Worm (Caenorhabditis elegans) whole organism, L2 larva: ENCODE data around the gene let-70.
A peak's percentile ranks its signal among the peaks of the same experiment; 100 is the strongest.

ENCODE experiments used
- C34F6.9 ChIP-seq: fragments of 150-350 bp; optimal IDR thresholded peaks from 2 replicates; lab custom pipeline; 2014; ENCODE audit warnings: missing biosample characterization, missing genetic modification characterization
- F13H6.1 ChIP-seq: sonication (generic microtip); optimal IDR thresholded peaks from 2 replicates; lab custom pipeline; 2016; ENCODE audit warnings: missing genetic modification characterization, missing compliant biosample characterization
- ama-1 ChIP-seq: fragments of 150-350 bp; optimal IDR thresholded peaks from 2 replicates; lab custom pipeline; 2018; ENCODE audit warnings: inconsistent platforms
- blmp-1 ChIP-seq: sonication (generic microtip); optimal IDR thresholded peaks from 2 replicates; lab custom pipeline; 2017; ENCODE audit warnings: missing genetic modification characterization, mild to moderate bottlenecking, missing compliant biosample characterization, antibody characterized with exemption, moderate library complexity; ENCODE audit not compliant: insufficient read depth
- ceh-16 ChIP-seq: fragments of 150-350 bp; optimal IDR thresholded peaks from 2 replicates; lab custom pipeline; 2014; ENCODE audit warnings: missing biosample characterization, missing genetic modification characterization
- ceh-82 ChIP-seq: fragments of 150-350 bp; optimal IDR thresholded peaks from 2 replicates; lab custom pipeline; 2014; ENCODE audit warnings: missing biosample characterization, missing genetic modification characterization
- crh-2 ChIP-seq: sonication (generic microtip); optimal IDR thresholded peaks from 2 replicates; lab custom pipeline; 2017; ENCODE audit warnings: missing biosample characterization, missing genetic modification characterization
- egl-27 ChIP-seq: sonication (generic microtip); optimal IDR thresholded peaks from 3 replicates; lab custom pipeline; 2017; ENCODE audit warnings: missing biosample characterization, missing genetic modification reagents, missing genetic modification characterization
- elt-1 ChIP-seq: fragments of 150-350 bp; optimal IDR thresholded peaks from 2 replicates; lab custom pipeline; 2014; ENCODE audit warnings: missing biosample characterization, missing genetic modification characterization
- fos-1 ChIP-seq: fragments of 150-350 bp; optimal IDR thresholded peaks from 2 replicates; lab custom pipeline; 2014; ENCODE audit warnings: missing biosample characterization, missing genetic modification characterization
- gmeb-1 ChIP-seq: fragments of 150-350 bp; optimal IDR thresholded peaks from 2 replicates; lab custom pipeline; 2014; ENCODE audit warnings: missing biosample characterization, missing genetic modification characterization
- lin-11 ChIP-seq: fragments of 150-350 bp; sonication (generic microtip); optimal IDR thresholded peaks from 2 replicates; lab custom pipeline; 2014; ENCODE audit warnings: missing biosample characterization, missing genetic modification characterization, inconsistent platforms, mixed read lengths
- lin-13 ChIP-seq: fragments of 150-350 bp; optimal IDR thresholded peaks from 2 replicates; lab custom pipeline; 2014; ENCODE audit warnings: missing biosample characterization, missing genetic modification reagents, missing genetic modification characterization
- lin-39 ChIP-seq: fragments of 150-350 bp; optimal IDR thresholded peaks from 2 replicates; lab custom pipeline; 2014; ENCODE audit warnings: missing biosample characterization, missing genetic modification reagents, missing genetic modification characterization
- lsy-2 ChIP-seq, 2 experiments: fragments of 150-350 bp in 1 of 2; sonication (generic microtip) in 1 of 2; optimal IDR thresholded peaks; 2 replicates each; lab custom pipeline; 2014 to 2017; ENCODE audit warnings: missing biosample characterization in 2 of 2, missing genetic modification characterization in 2 of 2
- mab-5 ChIP-seq: fragments of 150-350 bp; optimal IDR thresholded peaks from 2 replicates; lab custom pipeline; 2014; ENCODE audit warnings: missing biosample characterization, missing genetic modification characterization
- mbf-1 ChIP-seq: sonication (generic microtip); optimal IDR thresholded peaks from 2 replicates; lab custom pipeline; 2017; ENCODE audit warnings: missing biosample characterization, missing genetic modification characterization
- nhr-12 ChIP-seq: fragments of 150-350 bp; optimal IDR thresholded peaks from 2 replicates; lab custom pipeline; 2014; ENCODE audit warnings: missing biosample characterization, missing genetic modification characterization
- nhr-129 ChIP-seq: fragments of 150-350 bp; optimal IDR thresholded peaks from 2 replicates; lab custom pipeline; 2014; ENCODE audit warnings: missing biosample characterization, missing genetic modification characterization
- nhr-21 ChIP-seq: fragments of 150-350 bp; optimal IDR thresholded peaks from 2 replicates; lab custom pipeline; 2014; ENCODE audit warnings: missing biosample characterization, missing genetic modification characterization
- nhr-23 ChIP-seq: fragments of 150-350 bp; optimal IDR thresholded peaks from 2 replicates; lab custom pipeline; 2014; ENCODE audit warnings: missing biosample characterization, missing genetic modification reagents, missing genetic modification characterization
- nhr-237 ChIP-seq: fragments of 150-350 bp; optimal IDR thresholded peaks from 2 replicates; lab custom pipeline; 2014; ENCODE audit warnings: missing biosample characterization, missing genetic modification characterization
- nhr-25 ChIP-seq: fragments of 150-350 bp; sonication (generic microtip); optimal IDR thresholded peaks from 3 replicates; lab custom pipeline; 2014; ENCODE audit warnings: missing biosample characterization, missing genetic modification characterization
- nhr-6 ChIP-seq: fragments of 150-350 bp; optimal IDR thresholded peaks from 2 replicates; lab custom pipeline; 2014; ENCODE audit warnings: missing biosample characterization, missing genetic modification characterization
- nhr-77 ChIP-seq: fragments of 150-350 bp; optimal IDR thresholded peaks from 2 replicates; lab custom pipeline; 2014; ENCODE audit warnings: missing biosample characterization, missing genetic modification characterization
- peb-1 ChIP-seq: fragments of 150-350 bp; optimal IDR thresholded peaks from 2 replicates; lab custom pipeline; 2014; ENCODE audit warnings: missing biosample characterization, missing genetic modification characterization
- sem-4 ChIP-seq: fragments of 150-350 bp; optimal IDR thresholded peaks from 2 replicates; lab custom pipeline; 2014; ENCODE audit warnings: missing biosample characterization, missing genetic modification reagents, missing genetic modification characterization
- sma-3 ChIP-seq: sonication (generic microtip); optimal IDR thresholded peaks from 2 replicates; lab custom pipeline; 2016; ENCODE audit warnings: missing genetic modification reagents, missing genetic modification characterization, missing compliant biosample characterization
- sma-9 ChIP-seq, 2 experiments: fragments of 150-350 bp in 1 of 2; sonication (generic microtip) in 1 of 2; optimal IDR thresholded peaks; 2 replicates each; lab custom pipeline; 2014 to 2016; ENCODE audit warnings: missing genetic modification characterization in 2 of 2, mild to moderate bottlenecking in 1 of 2, missing biosample characterization in 1 of 2, missing compliant biosample characterization in 1 of 2, missing genetic modification reagents in 1 of 2, moderate library complexity in 1 of 2
- unc-55 ChIP-seq: fragments of 150-350 bp; sonication (generic microtip); optimal IDR thresholded peaks from 3 replicates; lab custom pipeline; 2014; ENCODE audit warnings: missing biosample characterization, missing genetic modification reagents, missing genetic modification characterization
- zag-1 ChIP-seq: fragments of 150-350 bp; optimal IDR thresholded peaks from 2 replicates; lab custom pipeline; 2014; ENCODE audit warnings: missing biosample characterization, missing genetic modification characterization

Gene let-70

ce11 chrIV:11036222-11036621 lies 45.8 kb downstream of the let-70 start, which contains the start of gene fkb-1:
TSS of gene fkb-1 (plus strand) at chrIV:11036582.
- TF ChIP-seq nhr-6 (tag; lab: Kevin White, UChicago), result peak; percentile 45
- no peak for TF ChIP-seq nhr-12
- TF ChIP-seq sma-3, result peak; percentile 32
- TF ChIP-seq fos-1 (tag; lab: Kevin White, UChicago), result peak; percentile 74
- TF ChIP-seq nhr-21 (tag; lab: Kevin White, UChicago), result peak; percentile 19
- peak; percentile 44 for TF ChIP-seq lin-11
- peak; percentile 79 for TF ChIP-seq unc-55 (GFP tag; lab: Kevin White, UChicago)
- peak; percentile 98 for TF ChIP-seq crh-2 (tag; lab: Kevin White, UChicago)
- TF ChIP-seq nhr-129 (tag; lab: Kevin White, UChicago), result peak; percentile 72
- no peak for TF ChIP-seq mbf-1
- no peak for TF ChIP-seq lin-39
- peak; percentile 49 to 83 for TF ChIP-seq lsy-2 (tag; optimal IDR thresholded peaks at IDR 0.05; lab: Kevin White, UChicago)
- peak; percentile 42 for TF ChIP-seq sem-4 (tag; lab: Kevin White, UChicago)
- no peak for TF ChIP-seq peb-1 (tag; lab: Kevin White, UChicago)
- TF ChIP-seq F13H6.1, result peak; percentile 59
- peak; percentile 77 for TF ChIP-seq zag-1
- TF ChIP-seq lin-13 (GFP tag; lab: Kevin White, UChicago), result peak; percentile 50
- TF ChIP-seq C34F6.9 (tag; lab: Kevin White, UChicago), result peak; percentile 87
- TF ChIP-seq gmeb-1 (tag; lab: Kevin White, UChicago), result peak; percentile 77
- no peak for TF ChIP-seq nhr-77 (tag; lab: Kevin White, UChicago)
- TF ChIP-seq nhr-25 (tag; lab: Kevin White, UChicago), result peak; percentile 38
- TF ChIP-seq blmp-1 (tag; lab: Kevin White, UChicago), result no peak
- peak; percentile 76 for TF ChIP-seq sma-9 (GFP tag; optimal IDR thresholded peaks at IDR 0.05; lab: Kevin White, UChicago)
- no peak for TF ChIP-seq sma-9 (tag; optimal IDR thresholded peaks at IDR 0.05; lab: Kevin White, UChicago)

- TF ChIP-seq ceh-16 (no peak), lin-39 (no peak), ceh-82 (tag; lab: Kevin White, UChicago) (no peak), nhr-23 (tag; lab: Kevin White, UChicago) (no peak), ama-1 (lab: Kevin White, UChicago) (no peak), elt-1 (tag; lab: Kevin White, UChicago) (no peak), nhr-237 (tag; lab: Kevin White, UChicago) (no peak), mab-5 (tag; lab: Kevin White, UChicago) (no peak), egl-27 (tag; lab: Kevin White, UChicago) (no peak)
Measured at ce11 chrIV:11032288-11032687, 49.8 kb downstream of the let-70 start, which contains the start of gene hrg-6. TSS of gene hrg-6 (plus strand) at chrIV:11032588.

- peak; percentile 50 for TF ChIP-seq crh-2 (tag; lab: Kevin White, UChicago)
- TF ChIP-seq mab-5 (tag; lab: Kevin White, UChicago), result no peak
- TF ChIP-seq fos-1 (tag; lab: Kevin White, UChicago), result peak; percentile 83
- peak; percentile 20 for TF ChIP-seq gmeb-1 (tag; lab: Kevin White, UChicago)
- peak; percentile 57 for TF ChIP-seq nhr-129 (tag; lab: Kevin White, UChicago)
Measured at ce11 chrIV:11031640-11032039, 50.4 kb downstream of the let-70 start.
